Fruit fly (Drosophila melanogaster): Measurements from ENCODE around the gene CG17026.

The CG17026 gene

dm6 chr3L:15987635-15988034 lies 12.5 kb downstream of the CG17026 start, which contains the start of gene PolD1:
Gene PolD1, minus strand, starts transcription at chr3L:15987815.
- TF ChIP-seq CG12744 (GFP tag; optimal IDR thresholded peaks at IDR 0.05), result no peak
- TF ChIP-seq CHES-1-like (GFP tag; optimal IDR thresholded peaks at IDR 0.05), result no peak
- peak; percentile 31 for TF ChIP-seq MBD-R2 (GFP tag; IDR thresholded peaks at IDR 0.05)
- no peak for TF ChIP-seq CG7786 (GFP tag; optimal IDR thresholded peaks at IDR 0.05)
- no peak for TF ChIP-seq da (GFP tag; optimal IDR thresholded peaks at IDR 0.05)
- TF ChIP-seq Antp (GFP tag; optimal IDR thresholded peaks at IDR 0.05), result no peak
- TF ChIP-seq Usf (GFP tag; optimal IDR thresholded peaks at IDR 0.05), result no peak
- peak; percentile 74 for TF ChIP-seq CG3995 (GFP tag; optimal IDR thresholded peaks at IDR 0.05)
- TF ChIP-seq crol (GFP tag; IDR thresholded peaks at IDR 0.05), result no peak
- no peak for TF ChIP-seq twi (tag; optimal IDR thresholded peaks at IDR 0.05)
- TF ChIP-seq E2f2 (GFP tag; IDR thresholded peaks at IDR 0.05), result peak; percentile 50
- no peak for TF ChIP-seq ara (GFP tag; IDR thresholded peaks at IDR 0.05)
- TF ChIP-seq chif (GFP tag; optimal IDR thresholded peaks at IDR 0.05), result no peak
- no peak for TF ChIP-seq Dll (GFP tag; IDR thresholded peaks at IDR 0.05; ENCODE audit: partially characterized antibody)
- TF ChIP-seq aop (GFP tag; IDR thresholded peaks at IDR 0.05), result no peak
- TF ChIP-seq Dip3 (GFP tag; optimal IDR thresholded peaks at IDR 0.05), result no peak
- TF ChIP-seq Bteb2 (GFP tag; optimal IDR thresholded peaks at IDR 0.05), result no peak
- no peak for TF ChIP-seq scrt (GFP tag; optimal IDR thresholded peaks at IDR 0.05)
- no peak for TF ChIP-seq CG31224 (GFP tag; IDR thresholded peaks at IDR 0.05)
- no peak for TF ChIP-seq h (optimal IDR thresholded peaks at IDR 0.05)
- peak; percentile 51 for TF ChIP-seq Dp (GFP tag; optimal IDR thresholded peaks at IDR 0.05)
- no peak for TF ChIP-seq CG9797 (GFP tag; optimal IDR thresholded peaks at IDR 0.05)
- no peak for TF ChIP-seq mld (GFP tag; IDR thresholded peaks at IDR 0.05; ENCODE audit: partially characterized antibody)
- TF ChIP-seq luna (GFP tag; optimal IDR thresholded peaks at IDR 0.05), result no peak
- no peak for TF ChIP-seq Mad (GFP tag; optimal IDR thresholded peaks at IDR 0.05)
- no peak for TF ChIP-seq CG1832 (GFP tag; optimal IDR thresholded peaks at IDR 0.05)
- TF ChIP-seq Bgb (GFP tag; IDR thresholded peaks at IDR 0.05; ENCODE audit: partially characterized antibody), result no peak
- TF ChIP-seq CG1603 (tag; optimal IDR thresholded peaks at IDR 0.05), result no peak
- TF ChIP-seq ap (GFP tag; IDR thresholded peaks at IDR 0.05), result no peak
- TF ChIP-seq Hmr (GFP tag; optimal IDR thresholded peaks at IDR 0.05), result no peak
- TF ChIP-seq bowl (GFP tag; IDR thresholded peaks at IDR 0.05), result no peak
- no peak for TF ChIP-seq Lpt (GFP tag; optimal IDR thresholded peaks at IDR 0.05)
- TF ChIP-seq Med (GFP tag), result peak; percentile 16
- TF ChIP-seq lab (GFP tag; optimal IDR thresholded peaks at IDR 0.05), result no peak
- no peak for TF ChIP-seq Ssrp (tag; optimal IDR thresholded peaks at IDR 0.05)
- TF ChIP-seq CG1024 (GFP tag; IDR thresholded peaks at IDR 0.05), result no peak
- TF ChIP-seq Lim3 (GFP tag; IDR thresholded peaks at IDR 0.05), result no peak
- TF ChIP-seq CG1529 (GFP tag; optimal IDR thresholded peaks at IDR 0.05), result no peak
- TF ChIP-seq CG18476 (GFP tag; optimal IDR thresholded peaks at IDR 0.05), result no peak
- TF ChIP-seq Max (GFP tag; optimal IDR thresholded peaks at IDR 0.05), result no peak
- TF ChIP-seq sd (tag; optimal IDR thresholded peaks at IDR 0.05), result no peak
- no peak for TF ChIP-seq Doc3 (GFP tag; IDR thresholded peaks at IDR 0.05; ENCODE audit: partially characterized antibody)
- no peak for TF ChIP-seq CG14050 (GFP tag; IDR thresholded peaks at IDR 0.05)
- TF ChIP-seq CG16815 (GFP tag; optimal IDR thresholded peaks at IDR 0.05), result no peak
- TF ChIP-seq Tbp (GFP tag; optimal IDR thresholded peaks at IDR 0.05), result no peak
- TF ChIP-seq ash1 (GFP tag; optimal IDR thresholded peaks at IDR 0.05), result no peak
- no peak for TF ChIP-seq CG4707 (GFP tag; optimal IDR thresholded peaks at IDR 0.05)
- TF ChIP-seq BEAF-32 (GFP tag; optimal IDR thresholded peaks at IDR 0.05), result no peak
- no peak for TF ChIP-seq ranshi (GFP tag; IDR thresholded peaks at IDR 0.05)
- TF ChIP-seq gfzf (GFP tag; optimal IDR thresholded peaks at IDR 0.05), result peak; percentile 55
- TF ChIP-seq CG4424 (GFP tag; optimal IDR thresholded peaks at IDR 0.05), result peak; percentile 1
- TF ChIP-seq Xbp1 (GFP tag; optimal IDR thresholded peaks at IDR 0.05), result no peak
- TF ChIP-seq Atf6 (GFP tag; IDR thresholded peaks at IDR 0.05), result no peak

Data from whole organism, embryonic.